Worm (Caenorhabditis elegans) whole organism, L3 larva: ENCODE results near the gene cest-9.1.

Experiments used
- R02D3.7 ChIP-seq: fragments of 150-350 bp; optimal IDR thresholded peaks from 2 replicates; lab custom pipeline; 2014; ENCODE audit warnings: missing biosample characterization, missing genetic modification characterization
- aly-2 ChIP-seq: fragments of 150-350 bp; optimal IDR thresholded peaks from 2 replicates; lab custom pipeline; 2014; ENCODE audit warnings: missing biosample characterization, missing genetic modification characterization
- ceh-16 ChIP-seq: sonication (generic microtip); optimal IDR thresholded peaks from 2 replicates; lab custom pipeline; 2017; ENCODE audit warnings: missing biosample characterization, missing genetic modification characterization
- ceh-9 ChIP-seq: sonication (generic microtip); optimal IDR thresholded peaks from 2 replicates; lab custom pipeline; 2018; ENCODE audit warnings: missing biosample characterization, missing genetic modification characterization
- daf-12 ChIP-seq: fragments of 150-350 bp; optimal IDR thresholded peaks from 2 replicates; lab custom pipeline; 2014; ENCODE audit warnings: missing biosample characterization, missing genetic modification reagents, missing genetic modification characterization
- egl-27 ChIP-seq: sonication (generic microtip); optimal IDR thresholded peaks from 4 replicates; lab custom pipeline; 2017; ENCODE audit warnings: missing biosample characterization, missing genetic modification reagents, missing genetic modification characterization
- egl-5 ChIP-seq: fragments of 150-350 bp; optimal IDR thresholded peaks from 2 replicates; lab custom pipeline; 2017; ENCODE audit warnings: missing biosample characterization, missing genetic modification reagents, missing genetic modification characterization, inconsistent platforms
- elt-1 ChIP-seq: fragments of 150-350 bp; optimal IDR thresholded peaks from 2 replicates; lab custom pipeline; 2014; ENCODE audit warnings: missing biosample characterization, missing genetic modification characterization
- elt-2 ChIP-seq: sonication (generic microtip); optimal IDR thresholded peaks from 2 replicates; lab custom pipeline; 2016; ENCODE audit warnings: missing genetic modification reagents, mild to moderate bottlenecking, missing genetic modification characterization, missing compliant biosample characterization
- eor-1 ChIP-seq, 2 experiments: fragments of 150-350 bp; optimal IDR thresholded peaks; 2 replicates each; lab custom pipeline; 2014 to 2018; ENCODE audit warnings: missing biosample characterization in 2 of 2, missing genetic modification characterization in 2 of 2
- fkh-2 ChIP-seq: fragments of 150-350 bp; optimal IDR thresholded peaks from 2 replicates; lab custom pipeline; 2014; ENCODE audit warnings: missing biosample characterization, missing genetic modification reagents, missing genetic modification characterization
- lin-39 ChIP-seq: fragments of 150-350 bp; optimal IDR thresholded peaks from 2 replicates; lab custom pipeline; 2018; ENCODE audit warnings: missing biosample characterization, missing genetic modification reagents, missing genetic modification characterization
- lsy-12 ChIP-seq: sonication (generic microtip); optimal IDR thresholded peaks from 2 replicates; lab custom pipeline; 2016; ENCODE audit warnings: mild to moderate bottlenecking, missing genetic modification characterization, missing compliant biosample characterization
- mdl-1 ChIP-seq: fragments of 150-350 bp; optimal IDR thresholded peaks from 2 replicates; lab custom pipeline; 2014; ENCODE audit warnings: missing biosample characterization, missing genetic modification characterization
- mml-1 ChIP-seq: fragments of 150-350 bp; sonication (generic microtip); optimal IDR thresholded peaks from 3 replicates; lab custom pipeline; 2014; ENCODE audit warnings: missing biosample characterization, missing genetic modification characterization
- nfya-1 ChIP-seq: sonication (generic microtip); optimal IDR thresholded peaks from 2 replicates; lab custom pipeline; 2017; ENCODE audit warnings: missing genetic modification characterization, mild to moderate bottlenecking, missing compliant biosample characterization, antibody characterized with exemption, moderate library complexity; ENCODE audit not compliant: insufficient read depth
- nhr-11 ChIP-seq: fragments of 150-350 bp; optimal IDR thresholded peaks from 2 replicates; lab custom pipeline; 2014; ENCODE audit warnings: missing biosample characterization, missing genetic modification characterization
- nhr-23 ChIP-seq: fragments of 150-350 bp; optimal IDR thresholded peaks from 2 replicates; lab custom pipeline; 2014; ENCODE audit warnings: missing biosample characterization, missing genetic modification reagents, missing genetic modification characterization
- nhr-237 ChIP-seq: fragments of 150-350 bp; optimal IDR thresholded peaks from 2 replicates; lab custom pipeline; 2014; ENCODE audit warnings: missing biosample characterization, missing genetic modification characterization
- nhr-28 ChIP-seq: fragments of 150-350 bp; optimal IDR thresholded peaks from 2 replicates; lab custom pipeline; 2014; ENCODE audit warnings: missing biosample characterization, missing genetic modification characterization
- nhr-67 ChIP-seq: fragments of 150-350 bp; optimal IDR thresholded peaks from 2 replicates; lab custom pipeline; 2014; ENCODE audit warnings: missing biosample characterization, missing genetic modification characterization
- nhr-76 ChIP-seq: fragments of 150-350 bp; sonication (generic microtip); optimal IDR thresholded peaks from 5 replicates; lab custom pipeline; 2014; ENCODE audit warnings: missing biosample characterization, missing genetic modification characterization
- pha-4 ChIP-seq: fragments of 150-350 bp; optimal IDR thresholded peaks from 2 replicates; lab custom pipeline; 2014; ENCODE audit warnings: missing biosample characterization, missing genetic modification reagents, missing genetic modification characterization
- skn-1 ChIP-seq: fragments of 150-350 bp; optimal IDR thresholded peaks from 2 replicates; lab custom pipeline; 2014; ENCODE audit warnings: missing biosample characterization, missing genetic modification characterization
- snpc-4 ChIP-seq: fragments of 150-350 bp; optimal IDR thresholded peaks from 2 replicates; lab custom pipeline; 2014; ENCODE audit warnings: missing biosample characterization, missing genetic modification characterization
- tbx-2 ChIP-seq: sonication (generic microtip); optimal IDR thresholded peaks from 2 replicates; lab custom pipeline; 2016; ENCODE audit warnings: mild to moderate bottlenecking, missing genetic modification characterization, missing compliant biosample characterization
- unc-62 ChIP-seq: fragments of 150-350 bp; sonication (generic microtip); optimal IDR thresholded peaks from 4 replicates; lab custom pipeline; 2014; ENCODE audit warnings: missing biosample characterization, missing genetic modification reagents, missing genetic modification characterization
- ztf-11 ChIP-seq: fragments of 150-350 bp; optimal IDR thresholded peaks from 2 replicates; lab custom pipeline; 2014; ENCODE audit warnings: missing biosample characterization, missing genetic modification characterization
- ztf-4 ChIP-seq: fragments of 150-350 bp; optimal IDR thresholded peaks from 2 replicates; lab custom pipeline; 2014; ENCODE audit warnings: missing biosample characterization, missing genetic modification characterization

cest-9.1 gene

DNA sequence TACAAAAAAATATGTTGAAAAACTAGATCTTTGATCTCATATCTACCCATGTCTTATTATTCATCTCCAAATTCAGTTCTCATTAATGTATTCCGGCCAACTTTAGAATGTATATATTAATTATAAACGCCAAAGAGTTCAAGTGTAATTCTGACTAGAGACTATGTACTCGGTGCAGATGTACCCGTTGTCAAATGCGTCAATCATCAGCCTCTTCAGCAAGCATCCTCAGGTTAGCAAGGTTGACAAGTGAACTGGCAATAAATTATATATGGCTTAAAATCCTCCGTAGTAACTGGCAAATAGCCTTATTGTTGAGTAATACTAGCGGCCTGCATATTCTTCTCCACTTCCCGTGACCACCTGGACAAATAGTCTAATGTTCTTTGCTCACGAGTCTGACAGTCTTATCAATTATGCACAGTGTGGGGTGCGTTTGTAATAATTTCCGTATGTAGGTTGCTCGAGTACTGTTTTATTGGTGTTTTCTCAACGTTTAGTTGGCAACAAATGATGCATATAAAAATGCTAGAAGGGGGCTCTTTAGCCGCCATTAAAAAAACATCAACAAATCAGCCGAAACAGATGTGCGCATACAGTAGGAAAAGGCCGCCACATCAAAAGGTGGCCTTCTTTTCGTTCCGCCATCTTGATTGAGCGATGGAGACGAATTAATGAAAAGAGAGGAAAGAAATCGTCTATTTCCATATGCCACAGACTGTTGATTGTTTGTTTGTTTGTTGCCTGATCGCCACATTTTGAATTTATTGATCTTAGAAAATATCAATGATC, 37.5 kb upstream of the cest-9.1 start (continued):
- TF ChIP-seq ceh-16 (tag; lab: Kevin White, UChicago) (no peak), ztf-11 (tag; lab: Kevin White, UChicago) (no peak), tbx-2 (tag; lab: Kevin White, UChicago) (no peak), fkh-2 (tag; lab: Kevin White, UChicago) (no peak), R02D3.7 (tag; lab: Kevin White, UChicago) (no peak), elt-2 (peak; percentile 15), nhr-67 (tag; lab: Kevin White, UChicago) (no peak), elt-1 (tag; lab: Kevin White, UChicago) (no peak), mml-1 (tag; lab: Kevin White, UChicago) (no peak), ztf-4 (tag; lab: Kevin White, UChicago) (no peak)

DNA sequence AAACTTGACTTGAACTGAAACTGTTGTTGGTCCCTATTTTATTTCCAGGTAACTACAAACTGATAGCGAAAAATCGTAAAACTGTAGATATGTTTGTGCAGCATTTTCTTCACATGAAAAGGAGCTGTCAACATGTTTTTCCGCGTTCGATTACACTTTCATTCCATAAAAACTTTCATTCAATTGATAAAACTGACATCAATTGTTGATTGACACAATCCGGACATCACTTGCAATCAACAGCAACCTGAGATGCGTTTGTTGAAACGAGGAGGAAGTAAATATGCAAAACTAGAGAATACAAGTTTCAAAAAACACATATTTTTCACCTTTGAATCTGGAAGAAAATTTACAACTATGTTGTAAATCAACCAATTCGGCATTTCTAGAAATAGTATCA, 28.6 kb upstream of the cest-9.1 start:
- no peak for TF ChIP-seq eor-1 (tag; optimal IDR thresholded peaks at IDR 0.05; lab: Kevin White, UChicago)

DNA sequence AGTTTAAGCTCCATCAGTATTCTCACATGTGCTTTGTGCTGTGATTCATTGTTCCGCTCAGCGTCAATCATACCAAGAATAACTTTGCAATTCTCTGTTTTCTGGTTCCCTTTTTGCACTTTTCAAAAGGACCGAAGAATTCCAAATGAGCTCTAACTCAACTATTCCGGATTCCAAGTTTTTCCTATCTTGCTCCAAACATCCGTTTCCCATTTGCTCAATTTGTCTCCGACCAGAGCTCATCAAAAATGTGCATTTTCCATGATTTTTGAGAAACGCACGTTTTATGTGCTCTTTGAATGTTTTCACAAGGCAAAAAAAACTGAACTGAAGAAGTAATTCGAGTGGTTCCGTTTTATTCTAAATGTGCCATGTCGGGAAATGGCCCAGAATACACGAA, 27.7 kb upstream of the cest-9.1 start:
- TF ChIP-seq daf-12 (tag; lab: Kevin White, UChicago) (no peak), nhr-11 (no peak), nhr-28 (tag; lab: Kevin White, UChicago) (no peak), snpc-4 (no peak), nhr-23 (tag; lab: Kevin White, UChicago) (no peak), mml-1 (tag; lab: Kevin White, UChicago) (no peak), lin-39 (no peak)

DNA sequence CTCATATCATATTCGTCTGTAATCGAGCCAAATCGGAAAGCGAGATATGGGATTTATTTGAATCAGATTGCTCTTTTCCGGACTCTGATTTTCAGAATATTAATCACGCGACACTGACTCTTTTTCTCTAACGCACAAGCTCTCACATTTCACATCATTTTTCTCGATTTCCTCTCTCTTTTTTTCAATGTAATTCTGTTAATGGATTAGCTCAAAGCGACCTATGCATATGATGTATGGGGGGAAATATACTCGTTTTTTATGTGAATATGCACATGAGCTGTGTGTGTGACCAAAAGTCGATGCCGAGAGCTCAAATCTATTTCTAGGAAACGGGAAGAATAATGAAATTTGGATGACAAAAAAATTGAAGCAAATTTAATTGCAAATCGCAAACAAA, 25.4 kb upstream of the cest-9.1 start:
- TF ChIP-seq snpc-4 (no peak), nfya-1 (tag; lab: Kevin White, UChicago) (peak; percentile 24), pha-4 (no peak), unc-62 (GFP tag; lab: Kevin White, UChicago) (no peak), ceh-9 (tag; lab: Kevin White, UChicago) (no peak), elt-2 (no peak), ceh-16 (tag; lab: Kevin White, UChicago) (no peak), egl-27 (tag; lab: Kevin White, UChicago) (no peak), nhr-237 (tag; lab: Kevin White, UChicago) (no peak), lin-39 (no peak), skn-1 (tag; lab: Kevin White, UChicago) (no peak), ztf-11 (tag; lab: Kevin White, UChicago) (no peak), aly-2 (no peak), nhr-11 (peak; percentile 88)
- TF ChIP-seq, all 47 proteins: peak for 2

DNA sequence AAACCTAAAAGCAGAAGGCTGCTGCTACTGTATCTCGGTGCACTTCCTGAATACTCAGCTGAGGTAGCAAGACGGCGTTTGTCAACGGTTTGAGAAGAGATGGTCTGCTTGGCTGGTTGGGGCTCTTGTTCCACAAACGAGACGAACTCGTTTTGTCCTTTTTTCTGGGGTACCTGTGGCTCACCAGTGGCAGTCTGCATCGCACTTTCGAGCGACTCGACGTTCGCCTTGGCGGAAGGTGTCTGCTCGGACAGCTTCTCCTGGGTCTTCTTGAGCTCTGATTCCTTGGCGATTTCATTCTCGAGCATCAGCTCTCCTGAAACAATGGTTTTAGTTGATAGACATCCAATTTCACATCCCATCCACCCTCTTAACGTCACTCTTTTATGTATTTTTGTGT, 24.5 kb upstream of the cest-9.1 start:
- TF ChIP-seq lsy-12 (tag; lab: Kevin White, UChicago) (peak; percentile 21), nhr-28 (tag; lab: Kevin White, UChicago) (no peak)

DNA sequence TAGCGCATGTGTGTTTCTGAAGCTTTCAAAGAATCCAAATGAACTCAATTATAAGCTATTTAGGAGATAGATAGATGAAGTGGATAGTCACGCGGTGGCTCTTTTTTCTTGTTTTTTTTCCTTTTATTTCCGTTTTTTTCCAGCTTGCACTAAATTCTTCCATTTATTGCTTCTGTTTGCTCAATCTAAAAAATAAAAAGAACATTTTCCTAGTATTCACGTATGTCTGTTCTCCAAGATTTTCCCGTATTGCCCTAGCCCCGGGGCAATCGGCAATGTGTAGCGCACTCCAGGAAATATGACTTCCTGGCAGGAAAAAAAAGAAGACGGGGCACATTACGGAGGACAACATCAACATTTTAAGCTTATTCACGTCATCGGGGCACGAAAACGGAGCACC, 24.1 kb upstream of the cest-9.1 start:
- TF ChIP-seq nhr-11 (peak; percentile 39), nhr-76 (tag; lab: Kevin White, UChicago) (no peak), mml-1 (tag; lab: Kevin White, UChicago) (no peak), mdl-1 (tag; lab: Kevin White, UChicago) (no peak), egl-5 (tag; lab: Kevin White, UChicago) (peak; percentile 17)

DNA sequence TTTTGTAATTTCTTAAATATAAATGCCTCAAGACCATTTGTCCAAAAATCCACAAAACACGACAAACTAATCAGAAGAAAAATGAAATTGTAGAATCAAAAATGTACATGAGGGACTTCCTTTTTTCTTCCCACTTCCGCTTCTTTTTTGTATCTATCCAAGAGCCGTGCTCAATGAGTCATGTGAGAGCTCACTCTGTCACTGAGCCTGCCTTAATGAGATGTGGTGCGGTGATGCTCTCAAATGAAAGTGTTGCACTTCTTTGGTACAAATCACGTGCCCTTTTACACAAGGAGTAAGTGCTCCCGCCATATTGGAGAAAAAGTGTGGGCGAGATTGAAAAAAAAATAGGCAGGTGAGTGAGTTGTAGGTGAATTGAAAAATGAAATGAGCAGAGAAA, 21.6 kb upstream of the cest-9.1 start:
- TF ChIP-seq lin-39 (peak; percentile 45), mml-1 (tag; lab: Kevin White, UChicago) (no peak)
- TF ChIP-seq, all 47 proteins: peak for 1
